Fruit fly (Drosophila melanogaster) whole organism, pupa: ENCODE data around the gene 5PtaseI.

Experiments used
- CG10348 ChIP-seq: fragments of 200-800 bp; sonication (Bioruptor generic); IDR thresholded peaks from 2 replicates; pipeline ENCODE4 v1.3.6; 2022; ENCODE audit warnings: missing biosample characterization, missing genetic modification characterization
- CG12605 ChIP-seq: fragments of 200-800 bp; sonication (Bioruptor generic); IDR thresholded peaks from 2 replicates; pipeline ENCODE4 v1.3.6; 2022; ENCODE audit warnings: missing biosample characterization, missing genetic modification characterization
- CG13204 ChIP-seq: fragments of 200-800 bp; sonication (Bioruptor generic); optimal IDR thresholded peaks from 2 replicates; lab custom pipeline; 2018; ENCODE audit warnings: missing biosample characterization, mild to moderate bottlenecking, missing genetic modification characterization, moderate library complexity
- CG14655 ChIP-seq: fragments of 200-800 bp; sonication (Bioruptor generic); optimal IDR thresholded peaks from 3 replicates; lab custom pipeline; 2017; ENCODE audit warnings: mild to moderate bottlenecking, missing biosample characterization, missing genetic modification reagents, missing genetic modification characterization
- CG15710 ChIP-seq: fragments of 200-800 bp; sonication (Bioruptor generic); optimal IDR thresholded peaks from 2 replicates; lab custom pipeline; 2018; ENCODE audit warnings: missing biosample characterization, mild to moderate bottlenecking, missing genetic modification characterization, moderate library complexity
- CG17806 ChIP-seq: fragments of 200-800 bp; sonication (Bioruptor generic); optimal IDR thresholded peaks from 2 replicates; lab custom pipeline; 2018; ENCODE audit warnings: missing biosample characterization, mild to moderate bottlenecking, missing genetic modification characterization, moderate library complexity
- CG32121 ChIP-seq: fragments of 200-800 bp; sonication (Bioruptor generic); IDR thresholded peaks from 2 replicates; pipeline ENCODE4 v1.3.6; 2022; ENCODE audit warnings: missing biosample characterization, missing genetic modification characterization
- CG34367 ChIP-seq: fragments of 200-800 bp; sonication (Bioruptor generic); optimal IDR thresholded peaks from 2 replicates; lab custom pipeline; 2018; ENCODE audit warnings: missing biosample characterization, mild to moderate bottlenecking, missing genetic modification characterization
- CG4496 ChIP-seq: fragments of 200-800 bp; sonication (Bioruptor generic); IDR thresholded peaks from 3 replicates; pipeline ENCODE4 v1.3.6; 2022; ENCODE audit warnings: missing biosample characterization, missing genetic modification characterization
- CG8159 ChIP-seq: fragments of 200-800 bp; sonication (Bioruptor generic); optimal IDR thresholded peaks from 3 replicates; lab custom pipeline; 2018; ENCODE audit warnings: missing biosample characterization, mild to moderate bottlenecking, missing genetic modification characterization, moderate library complexity
- CG8301 ChIP-seq: fragments of 200-800 bp; sonication (Bioruptor generic); optimal IDR thresholded peaks from 2 replicates; lab custom pipeline; 2018; ENCODE audit warnings: missing biosample characterization, mild to moderate bottlenecking, missing genetic modification characterization
- CG9948 ChIP-seq: fragments of 200-800 bp; sonication (Bioruptor generic); optimal IDR thresholded peaks from 2 replicates; lab custom pipeline; 2018; ENCODE audit warnings: missing biosample characterization, mild to moderate bottlenecking, missing genetic modification characterization, moderate library complexity
- D1 ChIP-seq: fragments of 200-800 bp; sonication (Bioruptor generic); optimal IDR thresholded peaks from 2 replicates; lab custom pipeline; 2018; ENCODE audit warnings: missing biosample characterization, mild to moderate bottlenecking, missing genetic modification characterization, moderate library complexity
- EcR ChIP-seq: fragments of 200-800 bp; sonication (Bioruptor generic); optimal IDR thresholded peaks from 3 replicates; lab custom pipeline; 2019; ENCODE audit warnings: missing biosample characterization, missing genetic modification characterization, mild to moderate bottlenecking, moderate library complexity, missing genetic modification reagents
- Ets98B ChIP-seq: fragments of 200-800 bp; sonication (Bioruptor generic); IDR thresholded peaks from 2 replicates; pipeline ENCODE4 v1.3.6; 2022; ENCODE audit warnings: missing biosample characterization, missing genetic modification characterization
- Pif1A ChIP-seq: fragments of 200-800 bp; sonication (Bioruptor generic); optimal IDR thresholded peaks from 3 replicates; lab custom pipeline; 2016; ENCODE audit warnings: missing biosample characterization, missing genetic modification characterization
- Pif1B ChIP-seq: fragments of 200-800 bp; sonication (Bioruptor generic); optimal IDR thresholded peaks from 3 replicates; lab custom pipeline; 2016; ENCODE audit warnings: missing biosample characterization, missing genetic modification characterization
- Snoo ChIP-seq: fragments of 200-800 bp; sonication (Bioruptor generic); optimal IDR thresholded peaks from 3 replicates; lab custom pipeline; 2017; ENCODE audit warnings: missing biosample characterization, mild to moderate bottlenecking, missing genetic modification characterization, inconsistent platforms
- fd96Ca ChIP-seq: fragments of 200-800 bp; sonication (Bioruptor generic); IDR thresholded peaks from 3 replicates; pipeline ENCODE4 v1.3.6; 2022; ENCODE audit warnings: missing biosample characterization, missing genetic modification characterization
- gl ChIP-seq: fragments of 200-800 bp; sonication (Bioruptor generic); optimal IDR thresholded peaks from 2 replicates; lab custom pipeline; 2018; ENCODE audit warnings: missing biosample characterization, mild to moderate bottlenecking, missing genetic modification characterization
- rn ChIP-seq: fragments of 200-800 bp; sonication (Bioruptor generic); IDR thresholded peaks from 2 replicates; pipeline ENCODE4 v1.3.6; 2022; ENCODE audit warnings: missing biosample characterization, missing genetic modification characterization

The 5PtaseI gene

DNA sequence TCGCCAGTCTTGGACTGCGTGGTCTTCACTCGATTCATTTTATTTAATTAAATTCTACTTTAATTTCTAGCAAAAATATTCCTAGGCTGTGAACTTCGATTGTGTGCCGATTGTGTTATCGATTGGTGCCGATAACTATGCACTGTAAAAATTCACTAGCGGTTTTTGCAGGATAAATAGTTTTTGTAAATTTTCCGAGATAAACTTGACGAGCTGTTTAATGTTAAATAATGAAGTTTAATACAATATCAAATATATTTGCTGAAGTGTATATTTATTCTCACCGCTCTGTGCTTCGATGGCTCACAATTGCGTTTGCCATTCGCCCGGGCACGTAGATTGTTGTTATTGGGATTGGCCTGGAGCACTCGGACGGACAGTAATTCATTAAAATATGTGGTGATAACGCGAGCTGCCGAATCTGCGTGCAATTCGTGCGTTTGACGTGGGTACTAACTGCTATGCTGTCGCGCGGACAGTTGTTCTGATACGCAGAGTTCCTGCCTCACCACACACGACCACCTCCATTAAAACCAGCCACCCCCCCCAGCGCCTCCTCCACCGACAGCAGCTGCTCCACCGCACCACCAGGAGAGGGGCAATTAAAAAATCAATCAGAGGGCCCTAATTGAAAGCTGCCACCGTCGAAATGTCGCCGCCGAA lies 19.9 kb downstream of the 5PtaseI start, which contains the start of the genes EMC6 and Hr96:
TSS of gene EMC6 (minus strand) at position 123 of the 663 bp plus-strand sequence.
TSS of gene Hr96 (plus strand) at position 341 of the 663 bp plus-strand sequence.
- peak; percentile 94 for TF ChIP-seq Ets98B (GFP tag; lab: Robert Waterston, UW)
- TF ChIP-seq D1 (tag; lab: Kevin White, UChicago), result no peak
- peak; percentile 88 for TF ChIP-seq CG8159 (tag; lab: Kevin White, UChicago)
- peak; percentile 69; the same call in 1 of the 2 replicates for TF ChIP-seq CG12605 (GFP tag; lab: Robert Waterston, UW)
- TF ChIP-seq CG15710, result peak; percentile 87
- TF ChIP-seq CG14655 (GFP tag; lab: Kevin White, UChicago), result no peak
- TF ChIP-seq gl, result peak; percentile 76
- 0 out of 2 replicates have a peak, but pooled peaks have one; percentile 28 for TF ChIP-seq CG10348 (GFP tag; lab: Robert Waterston, UW)
- TF ChIP-seq CG17806 (tag; lab: Kevin White, UChicago), result peak; percentile 86
- TF ChIP-seq Pif1A, result no peak
- peak; percentile 84 for TF ChIP-seq CG34367 (tag; lab: Kevin White, UChicago)
- peak; percentile 91 for TF ChIP-seq CG32121 (GFP tag; lab: Robert Waterston, UW)
- peak; percentile 84 for TF ChIP-seq CG9948 (tag; lab: Kevin White, UChicago)
- no peak for TF ChIP-seq CG13204 (GFP tag; lab: Kevin White, UChicago)
- peak; percentile 89 for TF ChIP-seq Pif1B (GFP tag; lab: Kevin White, UChicago)
- TF ChIP-seq fd96Ca (GFP tag; lab: Robert Waterston, UW), result peak; percentile 93
- TF ChIP-seq EcR (GFP tag; lab: Kevin White, UChicago), result peak; percentile 18
- peak; percentile 85 for TF ChIP-seq rn (GFP tag; lab: Robert Waterston, UW)
- TF ChIP-seq CG8301 (tag; lab: Kevin White, UChicago), result peak; percentile 86
- TF ChIP-seq Snoo (tag; lab: Kevin White, UChicago), result peak; percentile 91
- peak; percentile 96 for TF ChIP-seq CG4496 (GFP tag; lab: Robert Waterston, UW)

DNA sequence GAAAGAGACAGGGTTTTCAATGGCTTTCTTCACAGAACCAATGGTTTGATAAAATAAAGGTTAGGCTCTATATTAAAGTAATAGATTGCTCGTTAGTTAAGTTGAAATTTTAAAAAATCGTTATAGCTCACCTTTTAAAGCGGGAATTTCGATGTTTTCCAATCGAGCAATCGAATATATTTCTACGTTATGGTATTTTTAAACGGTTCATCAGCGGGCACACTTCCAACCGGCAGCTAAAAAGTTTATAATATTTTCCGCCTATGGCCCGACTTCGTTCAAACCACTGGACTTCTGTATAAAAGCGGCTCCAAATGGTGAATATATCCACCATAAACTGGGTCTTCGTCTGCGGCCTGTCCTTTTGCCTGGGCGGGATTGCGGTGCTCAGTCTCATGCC lies 21.9 kb downstream of the 5PtaseI start, which contains the start of gene beta4GalT7:
TSS of gene beta4GalT7 (plus strand) at position 201 of the 400 bp plus-strand sequence.
- TF ChIP-seq CG34367 (tag; lab: Kevin White, UChicago) (no peak), EcR (GFP tag; lab: Kevin White, UChicago) (no peak), CG8301 (tag; lab: Kevin White, UChicago) (no peak)

DNA sequence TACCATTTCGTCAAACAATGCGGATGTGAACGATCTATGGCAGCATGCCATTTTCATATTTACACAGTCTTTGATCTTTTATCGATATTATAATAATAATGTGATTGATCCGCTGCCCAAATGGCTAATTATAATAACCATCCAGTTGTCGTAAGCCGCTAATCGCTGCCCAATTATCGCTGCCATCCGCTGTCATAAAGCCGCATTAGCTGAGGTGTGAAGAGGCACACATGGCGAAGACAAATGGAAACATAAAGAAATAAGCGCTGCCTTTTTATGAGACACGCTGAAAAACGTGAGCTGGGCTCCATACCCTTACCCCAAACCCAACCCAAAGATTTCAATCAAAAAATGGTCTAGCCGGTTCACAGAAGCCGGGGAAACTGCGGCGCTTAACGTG lies 32.9 kb downstream of the 5PtaseI start:
- no peak for TF ChIP-seq fd96Ca (GFP tag; lab: Robert Waterston, UW)
- TF ChIP-seq rn (GFP tag; lab: Robert Waterston, UW), result no peak
- no peak for TF ChIP-seq EcR (GFP tag; lab: Kevin White, UChicago)
- TF ChIP-seq CG14655 (GFP tag; lab: Kevin White, UChicago), result no peak
- TF ChIP-seq CG34367 (tag; lab: Kevin White, UChicago), result no peak
- TF ChIP-seq Pif1A, result no peak
- no peak for TF ChIP-seq CG32121 (GFP tag; lab: Robert Waterston, UW)
- TF ChIP-seq Snoo (tag; lab: Kevin White, UChicago), result no peak
- no peak for TF ChIP-seq CG12605 (GFP tag; lab: Robert Waterston, UW)
- no peak for TF ChIP-seq CG13204 (GFP tag; lab: Kevin White, UChicago)
- no peak for TF ChIP-seq CG17806 (tag; lab: Kevin White, UChicago)
- TF ChIP-seq CG8301 (tag; lab: Kevin White, UChicago), result no peak
- TF ChIP-seq Pif1B (GFP tag; lab: Kevin White, UChicago), result no peak
- TF ChIP-seq, all 21 proteins: peak for 0

DNA sequence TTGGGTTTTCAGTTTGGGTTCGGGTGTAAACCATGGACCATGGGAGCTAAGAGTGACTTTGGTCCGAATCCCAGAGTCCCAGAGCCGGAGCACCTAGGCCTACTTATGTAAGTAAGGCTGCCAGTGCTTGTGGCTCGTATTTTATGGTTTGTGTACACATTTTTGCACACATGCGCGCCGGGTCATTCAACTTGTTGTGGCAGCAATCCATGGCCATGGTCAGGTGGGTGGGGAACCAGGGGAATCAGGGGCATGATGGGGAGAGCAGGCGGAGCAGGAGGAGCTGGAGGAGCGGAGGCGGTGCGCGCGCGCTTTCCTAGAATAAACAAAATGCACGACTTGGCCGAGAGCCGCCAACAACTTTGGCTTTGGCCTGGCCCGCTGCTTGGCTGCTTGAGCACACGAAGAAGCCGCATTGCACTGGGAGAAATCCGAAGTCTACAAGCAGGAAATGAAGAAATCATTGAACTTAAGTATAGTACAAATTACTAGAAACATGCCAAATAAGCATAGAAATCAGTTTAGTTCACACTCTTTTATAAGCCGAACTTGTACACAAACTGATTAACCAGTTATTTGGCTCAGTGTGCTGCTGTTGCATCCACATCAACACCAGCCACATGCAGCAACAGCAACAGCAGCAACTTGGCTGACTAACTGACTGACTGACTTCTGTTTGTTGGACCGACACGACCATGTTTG lies 35.1 kb downstream of the 5PtaseI start:
- TF ChIP-seq EcR (GFP tag; lab: Kevin White, UChicago) (peak; percentile 84), Ets98B (GFP tag; lab: Robert Waterston, UW) (peak; percentile 95), CG8301 (tag; lab: Kevin White, UChicago) (peak; percentile 96), Snoo (tag; lab: Kevin White, UChicago) (no peak), CG15710 (peak; percentile 85), CG12605 (GFP tag; lab: Robert Waterston, UW) (peak; percentile 88), Pif1B (GFP tag; lab: Kevin White, UChicago) (peak; percentile 83), CG32121 (GFP tag; lab: Robert Waterston, UW) (peak; percentile 90), CG13204 (GFP tag; lab: Kevin White, UChicago) (peak; percentile 72), rn (GFP tag; lab: Robert Waterston, UW) (peak; percentile 81), CG8159 (tag; lab: Kevin White, UChicago) (peak; percentile 87), CG17806 (tag; lab: Kevin White, UChicago) (peak; percentile 87), gl (peak; percentile 81), Pif1A (peak; percentile 87), CG10348 (GFP tag; lab: Robert Waterston, UW) (peak; percentile 51; the same call in 1 of the 2 replicates), fd96Ca (GFP tag; lab: Robert Waterston, UW) (peak; percentile 93), D1 (tag; lab: Kevin White, UChicago) (no peak), CG4496 (GFP tag; lab: Robert Waterston, UW) (peak; percentile 95), CG34367 (tag; lab: Kevin White, UChicago) (peak; percentile 85), CG9948 (tag; lab: Kevin White, UChicago) (peak; percentile 88), CG14655 (GFP tag; lab: Kevin White, UChicago) (peak; percentile 96)
